Worm (Caenorhabditis elegans): ENCODE results near the gene srg-26.

srg-26 gene

DNA sequence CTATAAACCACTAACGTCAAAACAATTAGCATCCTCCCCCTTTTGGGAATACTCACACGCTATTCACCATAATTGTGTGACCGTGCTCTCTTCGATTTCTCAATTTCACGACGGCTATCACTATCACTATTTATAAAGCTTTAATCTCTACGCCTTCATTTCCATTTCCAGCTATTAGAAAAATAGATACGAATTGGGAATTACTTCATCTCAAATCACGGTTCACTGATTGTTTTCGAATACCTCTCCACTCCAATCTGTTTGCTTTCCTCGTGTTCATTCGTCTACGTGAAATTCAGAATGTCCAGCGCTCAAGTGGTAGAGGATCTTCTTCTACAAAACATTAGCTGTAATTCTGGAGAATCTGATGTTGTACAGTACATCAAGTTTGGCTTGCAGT is 5.8 kb downstream of the srg-26 start, which contains the start of gene srg-29:
TSS of gene srg-29 (plus strand) at position 301 of the 400 bp plus-strand sequence.
- TF ChIP-seq unc-86 (tag; optimal IDR thresholded peaks at IDR 0.05) (no peak), hlh-13 (GFP tag; optimal IDR thresholded peaks at IDR 0.05) (no peak)

ce11 chrV:5339497-5339896 is 8.4 kb downstream of the srg-26 start, which contains the start of gene srg-27:
Gene srg-27, plus strand, starts transcription at chrV:5339797.
- no peak for TF ChIP-seq K02D7.2 (tag; optimal IDR thresholded peaks at IDR 0.05)
- no peak for TF ChIP-seq tbx-7 (tag; optimal IDR thresholded peaks at IDR 0.05)
- TF ChIP-seq nhr-11 (tag; optimal IDR thresholded peaks at IDR 0.05): no peak
- TF ChIP-seq unc-3 (GFP tag; conservative IDR thresholded peaks at IDR 0.05): no peak
- TF ChIP-seq unc-3 (tag; optimal IDR thresholded peaks at IDR 0.05): no peak
- no peak for TF ChIP-seq dmd-4 (tag; optimal IDR thresholded peaks at IDR 0.05; ENCODE audit: borderline replicate concordance)
- no peak for TF ChIP-seq ttx-3 (tag; optimal IDR thresholded peaks at IDR 0.05)
- TF ChIP-seq sox-2 (GFP tag; IDR thresholded peaks at IDR 0.05): no peak
- no peak for TF ChIP-seq nhr-232 (tag; optimal IDR thresholded peaks at IDR 0.05)
- TF ChIP-seq T23F11.4 (GFP tag; optimal IDR thresholded peaks at IDR 0.05): no peak
- TF ChIP-seq nfya-1 (tag; optimal IDR thresholded peaks at IDR 0.05): no peak
- TF ChIP-seq syd-9 (tag; optimal IDR thresholded peaks at IDR 0.05): no peak
- no peak for TF ChIP-seq lim-6 (tag; optimal IDR thresholded peaks at IDR 0.05)
- TF ChIP-seq Y22D7AL.16 (tag; optimal IDR thresholded peaks at IDR 0.05): no peak
- TF ChIP-seq hlh-15 (tag; optimal IDR thresholded peaks at IDR 0.05): no peak
- TF ChIP-seq fkh-10 (GFP tag; optimal IDR thresholded peaks at IDR 0.05): no peak
- no peak for TF ChIP-seq rnt-1 (tag; optimal IDR thresholded peaks at IDR 0.05)
- TF ChIP-seq mec-3 (tag; optimal IDR thresholded peaks at IDR 0.05; ENCODE audit: borderline replicate concordance): no peak
- no peak for TF ChIP-seq unc-55 (GFP tag; optimal IDR thresholded peaks at IDR 0.05)

ce11 chrV:5345419-5345818 is 14.4 kb downstream of the srg-26 start, which contains the start of gene srg-25:
Gene srg-25, minus strand, starts transcription at chrV:5345519.
- TF ChIP-seq hlh-30 (tag; optimal IDR thresholded peaks at IDR 0.05; ENCODE audit: insufficient read depth) (no peak), hlh-8 (tag; optimal IDR thresholded peaks at IDR 0.05) (no peak), hlh-15 (tag; optimal IDR thresholded peaks at IDR 0.05) (no peak), K09A11.1 (tag; optimal IDR thresholded peaks at IDR 0.05; ENCODE audit: insufficient read depth) (no peak), rnt-1 (tag; optimal IDR thresholded peaks at IDR 0.05) (no peak), unc-3 (GFP tag; conservative IDR thresholded peaks at IDR 0.05) (no peak), unc-3 (tag; optimal IDR thresholded peaks at IDR 0.05) (no peak), ttx-3 (tag; optimal IDR thresholded peaks at IDR 0.05) (no peak), ama-1 (optimal IDR thresholded peaks at IDR 0.05) (no peak), syd-9 (tag; optimal IDR thresholded peaks at IDR 0.05) (no peak), ceh-18 (tag; optimal IDR thresholded peaks at IDR 0.05) (no peak), ceh-2 (tag; optimal IDR thresholded peaks at IDR 0.05) (no peak), tbx-2 (tag; optimal IDR thresholded peaks at IDR 0.05) (no peak), ahr-1 (tag; optimal IDR thresholded peaks at IDR 0.05) (no peak)

DNA sequence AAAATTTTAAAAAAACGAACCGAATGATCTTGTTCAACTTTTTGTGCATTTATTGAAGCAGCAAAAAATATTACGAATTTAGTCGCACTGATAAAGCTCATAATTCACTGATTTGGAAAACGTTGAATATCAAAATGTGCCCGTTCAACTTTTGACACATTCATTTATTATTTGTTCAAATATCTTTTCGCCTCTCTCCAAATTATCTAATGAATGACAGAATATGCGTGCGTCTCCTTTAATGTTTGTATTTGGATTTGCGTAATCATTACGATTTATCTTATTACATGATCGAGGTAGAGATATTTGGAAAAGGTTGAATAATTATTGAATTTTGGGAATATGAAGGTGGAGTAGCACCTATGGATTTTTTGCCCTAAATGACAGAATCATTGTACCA is 18.4 kb downstream of the srg-26 start, which contains the start of gene T09D3.3:
TSS of gene T09D3.3 (minus strand) at position 101 of the 400 bp plus-strand sequence.
- TF ChIP-seq C38D4.7 (GFP tag; optimal IDR thresholded peaks at IDR 0.05) (no peak), hlh-30 (tag; optimal IDR thresholded peaks at IDR 0.05; ENCODE audit: insufficient read depth) (no peak), lim-6 (tag; optimal IDR thresholded peaks at IDR 0.05) (no peak), zip-5 (tag; optimal IDR thresholded peaks at IDR 0.05) (no peak), ceh-34 (tag; optimal IDR thresholded peaks at IDR 0.05) (no peak), ceh-2 (tag; optimal IDR thresholded peaks at IDR 0.05) (no peak), tbx-7 (tag; optimal IDR thresholded peaks at IDR 0.05) (no peak), pat-9 (tag; optimal IDR thresholded peaks at IDR 0.05) (no peak), F13H6.1 (tag; optimal IDR thresholded peaks at IDR 0.05) (no peak), C08G9.2 (tag; optimal IDR thresholded peaks at IDR 0.05) (no peak), ceh-31 (tag; optimal IDR thresholded peaks at IDR 0.05) (no peak), ttx-3 (tag; optimal IDR thresholded peaks at IDR 0.05) (no peak), sox-4 (tag; optimal IDR thresholded peaks at IDR 0.05) (no peak), sox-2 (GFP tag; IDR thresholded peaks at IDR 0.05) (no peak), ceh-14 (tag; optimal IDR thresholded peaks at IDR 0.05) (no peak), lin-11 (tag; optimal IDR thresholded peaks at IDR 0.05) (no peak)
